Fruit fly (Drosophila melanogaster): ENCODE data around the gene sinah.

Gene sinah

DNA sequence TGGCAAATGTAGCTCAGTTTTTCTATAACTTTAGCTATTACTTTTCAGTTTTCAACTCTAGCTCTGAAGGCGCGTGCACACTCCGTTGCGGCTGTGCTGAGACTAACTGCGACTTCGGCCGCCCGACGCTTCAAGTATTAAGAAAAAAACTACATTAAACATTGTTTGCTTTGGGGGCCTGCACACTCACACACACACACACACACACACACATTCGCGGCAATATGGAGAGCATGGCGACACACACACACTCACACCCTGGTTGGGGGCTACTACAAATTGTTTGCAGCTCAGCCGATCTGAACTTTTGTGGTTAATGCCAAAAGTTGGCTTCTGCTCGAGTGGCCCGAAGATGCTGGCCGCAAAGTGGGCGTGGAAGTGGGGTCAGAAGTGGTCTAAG lies 29.9 kb upstream of the sinah start, which contains the start of gene CG13024:
CG13024 (minus strand) TSS at position 108 of the 400 bp plus-strand sequence.
- peak; percentile 41 for TF ChIP-seq Deaf1 (tag; optimal IDR thresholded peaks at IDR 0.05)
- TF ChIP-seq Dfd (GFP tag; optimal IDR thresholded peaks at IDR 0.05) = peak in 1 of 2 experiments; percentile 8
- peak; percentile 28; the same call in 1 of the 3 replicates for TF ChIP-seq otp (GFP tag; IDR thresholded peaks at IDR 0.05)
- TF ChIP-seq CG2889 (GFP tag; IDR thresholded peaks at IDR 0.05) = no peak
- no peak for TF ChIP-seq CG17361 (GFP tag; IDR thresholded peaks at IDR 0.05)
- no peak for TF ChIP-seq D (optimal IDR thresholded peaks at IDR 0.05)
- TF ChIP-seq D (GFP tag; optimal IDR thresholded peaks at IDR 0.05) = no peak
- TF ChIP-seq Med (GFP tag) = peak; percentile 53
- TF ChIP-seq HLH3B (GFP tag; IDR thresholded peaks at IDR 0.05) = 0 out of 2 replicates have a peak, but pooled peaks have one; percentile 5
- 0 out of 2 replicates have a peak, but pooled peaks have one; percentile 5 for TF ChIP-seq bowl (GFP tag; IDR thresholded peaks at IDR 0.05)
- TF ChIP-seq cg (GFP tag; optimal IDR thresholded peaks at IDR 0.05) = peak; percentile 43
- peak; percentile 80; the same call in 2 of the 4 replicates for TF ChIP-seq chinmo (GFP tag; IDR thresholded peaks at IDR 0.05; ENCODE audit: partially characterized antibody)

DNA sequence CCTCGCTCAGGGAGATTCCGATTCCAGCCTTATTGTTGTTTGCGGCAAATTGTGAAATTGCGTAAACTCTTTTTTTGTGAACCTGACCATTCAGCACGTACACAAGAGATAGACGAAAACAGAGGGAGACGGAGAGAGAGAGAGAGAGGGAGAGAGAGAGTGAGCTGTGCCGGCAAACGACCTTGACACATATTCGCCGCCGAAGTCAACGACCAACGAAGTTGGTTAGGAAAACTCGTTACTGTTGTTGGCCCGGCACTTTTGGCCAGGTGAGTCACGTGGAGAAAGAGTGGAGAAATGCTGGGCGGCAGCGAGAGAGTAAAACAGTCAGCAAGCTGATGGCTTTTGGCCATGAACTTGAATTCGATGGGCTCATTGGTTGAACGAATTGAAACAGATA lies 28.9 kb upstream of the sinah start:
- TF ChIP-seq CG4707 (GFP tag; optimal IDR thresholded peaks at IDR 0.05) (no peak), CG15073 (GFP tag; optimal IDR thresholded peaks at IDR 0.05) (no peak), Bdp1 (GFP tag; optimal IDR thresholded peaks at IDR 0.05) (no peak), CG1832 (GFP tag; optimal IDR thresholded peaks at IDR 0.05) (peak; percentile 29), Neu2 (GFP tag; optimal IDR thresholded peaks at IDR 0.05; ENCODE audit: borderline replicate concordance) (no peak), CG10366 (GFP tag; IDR thresholded peaks at IDR 0.05) (no peak), Blimp-1 (GFP tag; optimal IDR thresholded peaks at IDR 0.05) (peak; percentile 59), Bteb2 (GFP tag; optimal IDR thresholded peaks at IDR 0.05) (no peak), sc (optimal IDR thresholded peaks at IDR 0.05) (no peak), sc (GFP tag; optimal IDR thresholded peaks at IDR 0.05) (no peak), CG10274 (GFP tag; optimal IDR thresholded peaks at IDR 0.05) (no peak), CG32767 (GFP tag; IDR thresholded peaks at IDR 0.05) (no peak), HLH3B (GFP tag; IDR thresholded peaks at IDR 0.05) (no peak), sqz (GFP tag; optimal IDR thresholded peaks at IDR 0.05) (peak; percentile 18), nom (GFP tag; optimal IDR thresholded peaks at IDR 0.05) (no peak), CG3847 (GFP tag; IDR thresholded peaks at IDR 0.05) (no peak), pzg (GFP tag; optimal IDR thresholded peaks at IDR 0.05) (no peak), ftz-f1 (GFP tag; optimal IDR thresholded peaks at IDR 0.05) (peak; percentile 44), Sox102F (GFP tag; optimal IDR thresholded peaks at IDR 0.05) (no peak), Rx (GFP tag; IDR thresholded peaks at IDR 0.05) (no peak), CG3281 (GFP tag; optimal IDR thresholded peaks at IDR 0.05) (no peak), BtbVII (GFP tag; optimal IDR thresholded peaks at IDR 0.05) (no peak), CG17359 (tag; optimal IDR thresholded peaks at IDR 0.05) (no peak), Trl (optimal IDR thresholded peaks at IDR 0.05) (peak; percentile 10 to 40), Trl (GFP tag; optimal IDR thresholded peaks at IDR 0.05) (no peak), CG15269 (tag; optimal IDR thresholded peaks at IDR 0.05) (no peak), fd64A (GFP tag; optimal IDR thresholded peaks at IDR 0.05) (no peak), Hr78 (GFP tag; optimal IDR thresholded peaks at IDR 0.05) (peak in 1 of 2 experiments; percentile 11), ken (GFP tag; IDR thresholded peaks at IDR 0.05) (0 out of 3 replicates have a peak, but pooled peaks have one; percentile 15), tx (GFP tag; optimal IDR thresholded peaks at IDR 0.05) (no peak), sim (GFP tag; IDR thresholded peaks at IDR 0.05) (no peak), gro (GFP tag; optimal IDR thresholded peaks at IDR 0.05) (no peak), vvl (GFP tag; IDR thresholded peaks at IDR 0.05) (0 out of 2 replicates have a peak, but pooled peaks have one; percentile 7), cas (GFP tag; IDR thresholded peaks at IDR 0.05) (no peak), CG32772 (GFP tag; IDR thresholded peaks at IDR 0.05) (no peak), Oaz (GFP tag; IDR thresholded peaks at IDR 0.05) (no peak), oc (tag; optimal IDR thresholded peaks at IDR 0.05) (peak; percentile 37), Aef1 (GFP tag; IDR thresholded peaks at IDR 0.05) (no peak), Fer3 (tag; optimal IDR thresholded peaks at IDR 0.05) (no peak), Ets65A (GFP tag) (peak; percentile 87)
